Worm (Caenorhabditis elegans) whole organism, mixed stage, embryonic: ENCODE results near the gene slc-5A12.

ENCODE experiments used
- M03D4.4 ChIP-seq: sonication (generic microtip); optimal IDR thresholded peaks from 2 replicates; lab custom pipeline; 2017; ENCODE audit warnings: mild to moderate bottlenecking, missing genetic modification characterization, missing compliant biosample characterization
- bed-3 ChIP-seq: fragments of 200-800 bp; sonication (Bioruptor generic); optimal IDR thresholded peaks from 3 replicates; lab custom pipeline; 2018; ENCODE audit warnings: mild to moderate bottlenecking, missing genetic modification characterization, moderate library complexity, missing compliant biosample characterization
- blmp-1 ChIP-seq: fragments of 150-350 bp; optimal IDR thresholded peaks from 2 replicates; lab custom pipeline; 2014; ENCODE audit warnings: missing biosample characterization, missing genetic modification characterization
- ceh-39 ChIP-seq: fragments of 150-350 bp; optimal IDR thresholded peaks from 2 replicates; lab custom pipeline; 2014; ENCODE audit warnings: missing biosample characterization, missing genetic modification characterization
- ceh-43 ChIP-seq: fragments of 200-800 bp; sonication (Bioruptor generic); optimal IDR thresholded peaks from 2 replicates; lab custom pipeline; 2018; ENCODE audit warnings: mild to moderate bottlenecking, missing genetic modification characterization, moderate library complexity, missing compliant biosample characterization
- ces-1 ChIP-seq: fragments of 150-350 bp; optimal IDR thresholded peaks from 2 replicates; lab custom pipeline; 2014; ENCODE audit warnings: missing biosample characterization, missing genetic modification reagents, missing genetic modification characterization
- cnd-1 ChIP-seq: fragments of 200-800 bp; sonication (Bioruptor generic); optimal IDR thresholded peaks from 2 replicates; lab custom pipeline; 2018; ENCODE audit warnings: mild to moderate bottlenecking, missing genetic modification characterization, missing compliant biosample characterization
- elt-1 ChIP-seq: sonication (generic microtip); optimal IDR thresholded peaks from 2 replicates; lab custom pipeline; 2017; ENCODE audit warnings: missing genetic modification characterization, mild to moderate bottlenecking, missing compliant biosample characterization, antibody characterized with exemption, moderate library complexity, borderline replicate concordance; ENCODE audit not compliant: insufficient read depth
- flh-1 ChIP-seq: fragments of 200-800 bp; sonication (Bioruptor generic); optimal IDR thresholded peaks from 2 replicates; lab custom pipeline; 2018; ENCODE audit warnings: mild to moderate bottlenecking, missing genetic modification characterization, moderate library complexity, missing compliant biosample characterization
- ham-2 ChIP-seq: fragments of 200-800 bp; sonication (Bioruptor generic); optimal IDR thresholded peaks from 2 replicates; lab custom pipeline; 2018; ENCODE audit warnings: mild to moderate bottlenecking, missing genetic modification characterization, missing compliant biosample characterization
- hlh-1 ChIP-seq: fragments of 150-350 bp; optimal IDR thresholded peaks from 2 replicates; lab custom pipeline; 2014; ENCODE audit warnings: missing biosample characterization, missing genetic modification reagents, missing genetic modification characterization
- lin-13 ChIP-seq: fragments of 150-350 bp; optimal IDR thresholded peaks from 2 replicates; lab custom pipeline; 2014; ENCODE audit warnings: missing biosample characterization, missing genetic modification characterization
- lin-32 ChIP-seq: fragments of 200-800 bp; sonication (Bioruptor generic); optimal IDR thresholded peaks from 2 replicates; lab custom pipeline; 2018; ENCODE audit warnings: mild to moderate bottlenecking, missing genetic modification characterization, missing compliant biosample characterization
- lsy-2 ChIP-seq: fragments of 150-350 bp; optimal IDR thresholded peaks from 2 replicates; lab custom pipeline; 2014; ENCODE audit warnings: missing biosample characterization, missing genetic modification characterization
- mab-5 ChIP-seq: fragments of 150-350 bp; optimal IDR thresholded peaks from 2 replicates; lab custom pipeline; 2014; ENCODE audit warnings: missing biosample characterization, missing genetic modification characterization
- mep-1 ChIP-seq: fragments of 150-350 bp; optimal IDR thresholded peaks from 2 replicates; lab custom pipeline; 2017; ENCODE audit warnings: missing biosample characterization, missing genetic modification reagents, missing genetic modification characterization, inconsistent platforms
- mls-2 ChIP-seq: sonication (generic microtip); optimal IDR thresholded peaks from 2 replicates; lab custom pipeline; 2016; ENCODE audit warnings: mild to moderate bottlenecking, missing genetic modification characterization, moderate library complexity, missing compliant biosample characterization
- nhr-12 ChIP-seq: fragments of 150-350 bp; optimal IDR thresholded peaks from 2 replicates; lab custom pipeline; 2014; ENCODE audit warnings: missing biosample characterization, missing genetic modification characterization
- nhr-2 ChIP-seq: fragments of 150-350 bp; optimal IDR thresholded peaks from 2 replicates; lab custom pipeline; 2014; ENCODE audit warnings: missing biosample characterization, missing genetic modification characterization
- nhr-28 ChIP-seq: fragments of 150-350 bp; optimal IDR thresholded peaks from 2 replicates; lab custom pipeline; 2014; ENCODE audit warnings: missing biosample characterization, missing genetic modification characterization
- pha-4 ChIP-seq: fragments of 150-350 bp; optimal IDR thresholded peaks from 2 replicates; lab custom pipeline; 2018; ENCODE audit warnings: missing biosample characterization, missing genetic modification reagents, missing genetic modification characterization
- sem-2 ChIP-seq: fragments of 200-800 bp; sonication (Bioruptor generic); optimal IDR thresholded peaks from 2 replicates; lab custom pipeline; 2018; ENCODE audit warnings: mild to moderate bottlenecking, missing genetic modification characterization, missing compliant biosample characterization
- snpc-4 ChIP-seq: fragments of 150-350 bp; optimal IDR thresholded peaks from 2 replicates; lab custom pipeline; 2014; ENCODE audit warnings: missing biosample characterization, missing genetic modification characterization
- sptf-1 ChIP-seq: sonication (generic microtip); optimal IDR thresholded peaks from 2 replicates; lab custom pipeline; 2017; ENCODE audit warnings: mild to moderate bottlenecking, missing genetic modification characterization, moderate library complexity, missing compliant biosample characterization
- tbx-8 ChIP-seq: fragments of 200-800 bp; sonication (Bioruptor generic); optimal IDR thresholded peaks from 2 replicates; lab custom pipeline; 2018; ENCODE audit warnings: mild to moderate bottlenecking, missing genetic modification characterization, moderate library complexity, missing compliant biosample characterization
- unc-120 ChIP-seq: sonication (generic microtip); optimal IDR thresholded peaks from 2 replicates; lab custom pipeline; 2017; ENCODE audit warnings: missing genetic modification characterization, missing compliant biosample characterization; ENCODE audit not compliant: poor library complexity, severe bottlenecking
- unc-39 ChIP-seq: fragments of 150-350 bp; optimal IDR thresholded peaks from 2 replicates; lab custom pipeline; 2014; ENCODE audit warnings: missing biosample characterization, missing genetic modification characterization
- ztf-11 ChIP-seq: fragments of 150-350 bp; optimal IDR thresholded peaks from 2 replicates; lab custom pipeline; 2014; ENCODE audit warnings: missing biosample characterization, missing genetic modification characterization

slc-5A12 gene

DNA sequence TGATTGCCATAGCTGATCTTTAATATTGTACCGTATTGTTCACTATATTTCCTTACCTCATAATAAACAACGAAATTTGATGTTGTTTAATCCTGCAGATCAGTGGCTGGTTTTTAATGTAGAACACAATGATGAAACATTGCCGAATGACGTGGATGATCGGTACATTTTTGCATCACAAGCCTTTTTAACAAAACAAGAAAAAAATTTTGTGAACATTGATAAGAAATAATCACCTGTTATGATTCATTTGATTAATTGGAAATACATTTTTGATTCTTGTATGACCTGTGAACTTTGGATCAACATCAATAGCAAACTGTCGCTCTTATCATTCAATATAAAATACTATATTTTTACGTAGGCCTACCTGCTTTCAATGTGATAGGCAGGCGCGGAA lies 34.4 kb upstream of the slc-5A12 start:
- TF ChIP-seq unc-120 (tag; lab: Kevin White, UChicago) (no peak), lin-13 (no peak), M03D4.4 (tag; lab: Kevin White, UChicago) (no peak), nhr-12 (tag; lab: Kevin White, UChicago) (no peak), nhr-2 (tag; lab: Kevin White, UChicago) (no peak), ceh-39 (no peak), cnd-1 (no peak), elt-1 (no peak), ces-1 (GFP tag; lab: Kevin White, UChicago) (no peak), mab-5 (tag; lab: Kevin White, UChicago) (no peak), hlh-1 (no peak)

DNA sequence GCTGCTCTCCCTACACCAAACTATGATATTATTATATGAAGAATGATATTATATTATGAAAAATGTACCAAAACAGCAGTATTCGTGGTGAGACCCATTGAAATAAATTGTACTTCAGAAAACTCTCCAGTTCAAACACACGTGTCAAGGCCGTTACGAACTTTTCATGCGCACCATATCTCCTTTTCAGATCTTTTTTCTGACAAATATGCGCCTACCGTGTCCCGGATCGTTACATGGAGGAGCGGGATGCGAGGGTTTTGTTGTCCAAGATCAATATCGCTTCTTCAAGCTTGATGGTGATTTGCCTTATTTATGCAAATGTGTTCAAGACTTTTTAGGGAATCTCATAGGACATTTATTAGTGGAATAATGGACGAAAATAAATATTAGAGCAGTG lies 33.5 kb upstream of the slc-5A12 start:
- TF ChIP-seq ham-2 (GFP tag; lab: Kevin White, UChicago) (no peak), elt-1 (peak; percentile 5), sptf-1 (tag; lab: Kevin White, UChicago) (no peak), bed-3 (GFP tag; lab: Kevin White, UChicago) (no peak)

DNA sequence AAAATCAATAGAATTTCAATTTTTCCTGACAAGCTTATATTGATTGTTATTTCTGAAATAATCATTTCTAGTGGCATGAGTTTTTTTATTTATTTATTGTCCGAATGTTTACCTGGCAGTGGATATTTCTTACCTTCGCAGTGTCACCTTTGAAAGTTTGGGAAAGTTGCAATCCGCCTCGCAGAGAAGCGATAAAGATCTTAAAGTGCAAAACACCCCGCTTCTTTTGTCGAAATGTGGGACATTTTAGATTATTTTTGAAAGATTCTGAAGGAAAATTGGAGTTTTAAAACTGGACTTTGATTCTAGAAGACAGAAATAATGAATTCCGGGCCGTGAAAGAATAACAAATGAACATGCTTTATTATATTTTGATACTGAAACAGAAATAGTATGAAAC lies 28.5 kb upstream of the slc-5A12 start:
- no peak for TF ChIP-seq mep-1 (tag; lab: Kevin White, UChicago)
- no peak for TF ChIP-seq lin-13
- TF ChIP-seq pha-4 (tag; lab: Kevin White, UChicago): no peak
- TF ChIP-seq sem-2 (GFP tag; lab: Kevin White, UChicago): no peak
- no peak for TF ChIP-seq mls-2 (tag; lab: Kevin White, UChicago)
- TF ChIP-seq sptf-1 (tag; lab: Kevin White, UChicago): no peak
- no peak for TF ChIP-seq snpc-4
- no peak for TF ChIP-seq ztf-11 (tag; lab: Kevin White, UChicago)
- TF ChIP-seq ham-2 (GFP tag; lab: Kevin White, UChicago): no peak
- TF ChIP-seq cnd-1: no peak
- no peak for TF ChIP-seq nhr-28
- TF ChIP-seq lin-32 (GFP tag; lab: Kevin White, UChicago): no peak
- no peak for TF ChIP-seq flh-1 (GFP tag; lab: Kevin White, UChicago)
- TF ChIP-seq hlh-1: no peak
- TF ChIP-seq unc-39: no peak
- no peak for TF ChIP-seq blmp-1 (tag; lab: Kevin White, UChicago)
- no peak for TF ChIP-seq mab-5 (tag; lab: Kevin White, UChicago)
- no peak for TF ChIP-seq tbx-8 (GFP tag; lab: Kevin White, UChicago)
- TF ChIP-seq ceh-43 (GFP tag; lab: Kevin White, UChicago): no peak
- TF ChIP-seq nhr-12 (tag; lab: Kevin White, UChicago): no peak

DNA sequence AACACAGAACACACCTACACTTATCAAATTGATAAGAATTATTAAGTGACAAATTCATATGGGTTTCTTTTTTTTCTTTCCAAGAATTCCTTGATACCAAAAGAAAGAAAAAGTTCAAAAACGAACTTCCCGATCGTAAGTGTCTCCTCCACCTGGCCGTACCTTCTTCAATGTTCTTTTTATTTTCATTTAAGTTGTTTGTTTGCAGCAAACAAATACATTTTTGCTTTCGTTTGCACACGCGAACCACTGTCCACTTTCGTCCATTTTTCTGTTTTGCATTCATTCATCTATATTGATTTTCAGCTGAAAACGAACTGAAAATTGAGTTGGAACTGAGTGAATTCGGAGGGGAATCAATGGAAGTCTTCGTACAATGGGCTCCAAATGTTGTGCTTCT lies 25.5 kb upstream of the slc-5A12 start, which contains the start of gene VZK822L.2:
Gene VZK822L.2, plus strand, starts transcription at position 301 of the 400 bp plus-strand sequence.
- TF ChIP-seq nhr-12 (tag; lab: Kevin White, UChicago): no peak
- no peak for TF ChIP-seq lin-32 (GFP tag; lab: Kevin White, UChicago)
- TF ChIP-seq flh-1 (GFP tag; lab: Kevin White, UChicago): no peak
- no peak for TF ChIP-seq ces-1 (GFP tag; lab: Kevin White, UChicago)
- TF ChIP-seq ceh-43 (GFP tag; lab: Kevin White, UChicago): no peak
- TF ChIP-seq sem-2 (GFP tag; lab: Kevin White, UChicago): no peak

DNA sequence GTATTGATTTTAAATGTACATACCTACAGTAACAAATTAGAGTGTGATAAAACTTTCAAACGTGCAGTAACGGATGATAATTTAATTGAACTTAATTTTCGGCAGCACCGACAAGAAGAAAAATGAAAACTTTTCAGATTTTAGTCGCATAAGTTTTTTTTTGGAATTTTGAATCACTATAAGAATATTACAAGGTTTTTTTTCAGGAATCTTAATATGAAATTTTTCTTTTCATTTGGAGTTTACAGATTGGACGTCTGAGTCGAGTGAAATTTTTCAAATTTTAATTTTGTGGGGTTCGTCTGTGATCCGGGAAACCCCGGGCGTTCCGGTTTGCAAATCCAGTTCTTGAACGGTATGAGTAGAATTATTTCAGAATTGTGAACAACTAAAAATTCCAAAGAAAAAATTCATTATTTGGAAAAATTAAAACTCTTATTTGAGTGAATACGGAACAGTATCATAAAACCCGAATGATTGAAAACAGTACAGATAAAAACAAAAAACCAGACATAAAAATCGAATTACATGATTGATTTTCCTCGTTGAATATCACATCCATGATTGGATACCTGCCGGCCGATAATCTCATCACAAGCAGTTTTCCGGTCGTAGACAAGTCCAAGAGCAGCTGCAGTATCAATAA lies 23.8 kb upstream of the slc-5A12 start:
- TF ChIP-seq unc-39 (no peak), nhr-28 (no peak), sptf-1 (tag; lab: Kevin White, UChicago) (no peak), unc-120 (tag; lab: Kevin White, UChicago) (no peak), ceh-43 (GFP tag; lab: Kevin White, UChicago) (no peak), flh-1 (GFP tag; lab: Kevin White, UChicago) (no peak), snpc-4 (no peak), nhr-12 (tag; lab: Kevin White, UChicago) (no peak), lin-13 (no peak), mls-2 (tag; lab: Kevin White, UChicago) (no peak), cnd-1 (no peak)

DNA sequence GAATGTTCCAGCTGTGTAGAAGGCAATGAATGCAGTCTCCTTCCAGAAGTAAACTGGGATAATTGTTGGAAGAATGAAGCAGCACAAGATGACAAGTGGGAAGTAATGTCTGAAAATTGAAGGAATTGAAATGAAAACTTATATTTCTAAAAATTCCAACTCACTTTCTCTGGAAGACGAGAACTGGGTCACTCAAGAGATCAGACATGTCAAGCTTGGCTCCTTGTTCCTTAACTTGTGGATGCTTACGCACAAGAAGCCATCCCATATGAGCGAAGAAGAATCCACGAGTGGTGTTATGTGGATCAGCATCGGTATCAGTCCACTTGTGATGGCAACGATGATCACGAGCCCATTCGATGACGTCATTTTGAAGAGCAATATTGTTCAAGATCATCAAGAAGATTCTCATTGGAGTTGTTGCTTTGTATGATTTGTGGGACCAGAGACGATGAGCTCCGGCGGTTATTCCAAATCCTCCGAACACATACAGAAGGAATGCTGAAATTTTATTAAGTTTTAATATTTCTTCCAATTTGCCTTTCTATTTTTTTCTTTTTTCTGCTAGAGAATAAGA lies 22.9 kb upstream of the slc-5A12 start:
- TF ChIP-seq hlh-1: no peak
- no peak for TF ChIP-seq lin-13
- no peak for TF ChIP-seq lsy-2
